Worm (Caenorhabditis elegans) whole organism, L2 larva: ENCODE measurements around the gene fbxb-83.

ENCODE experiments used
- ama-1 ChIP-seq: fragments of 150-350 bp; optimal IDR thresholded peaks from 2 replicates; lab custom pipeline; 2018; ENCODE audit warnings: inconsistent platforms
- nhr-237 ChIP-seq: fragments of 150-350 bp; optimal IDR thresholded peaks from 2 replicates; lab custom pipeline; 2014; ENCODE audit warnings: missing biosample characterization, missing genetic modification characterization
- ztf-11 ChIP-seq: sonication (generic microtip); optimal IDR thresholded peaks from 2 replicates; lab custom pipeline; 2017; ENCODE audit warnings: missing biosample characterization, missing genetic modification characterization

ce11 chrIII:157980-158379 lies 13.0 kb upstream of the fbxb-83 start:
- TF ChIP-seq nhr-237 (tag; lab: Kevin White, UChicago) (no peak), ztf-11 (tag; lab: Kevin White, UChicago) (no peak), ama-1 (lab: Kevin White, UChicago) (no peak)
